Fruit fly (Drosophila melanogaster) whole organism, embryonic: ENCODE results near the gene CG4332.

Experiments used
- B-H2 ChIP-seq: fragments of 200-800 bp; sonication (Bioruptor generic); optimal IDR thresholded peaks from 2 replicates; lab custom pipeline; 2018; ENCODE audit warnings: missing biosample characterization, mild to moderate bottlenecking, missing genetic modification characterization
- Bdp1 ChIP-seq: fragments of 200-800 bp; sonication (Bioruptor generic); optimal IDR thresholded peaks from 3 replicates; lab custom pipeline; 2016; ENCODE audit warnings: missing biosample characterization, missing genetic modification characterization
- CG10209 ChIP-seq: fragments of 200-800 bp; sonication (Bioruptor generic); optimal IDR thresholded peaks from 3 replicates; lab custom pipeline; 2017; ENCODE audit warnings: missing biosample characterization, mild to moderate bottlenecking, missing genetic modification characterization, missing genetic modification reagents
- CG11695 ChIP-seq: fragments of 200-800 bp; sonication (Bioruptor generic); IDR thresholded peaks from 3 replicates; pipeline ENCODE4 v1.3.6; 2022; ENCODE audit warnings: missing biosample characterization, missing genetic modification characterization
- CG14667 ChIP-seq: fragments of 200-800 bp; sonication (Bioruptor generic); IDR thresholded peaks from 2 replicates; pipeline ENCODE4 v1.3.6; 2022; ENCODE audit warnings: missing biosample characterization, missing genetic modification characterization
- CG14710 ChIP-seq: fragments of 200-800 bp; sonication (Bioruptor generic); optimal IDR thresholded peaks from 3 replicates; lab custom pipeline; 2019; ENCODE audit warnings: missing biosample characterization, mild to moderate bottlenecking, missing genetic modification characterization, moderate library complexity
- CG15269 ChIP-seq: fragments of 200-800 bp; sonication (Bioruptor generic); optimal IDR thresholded peaks from 2 replicates; lab custom pipeline; 2018; ENCODE audit warnings: missing biosample characterization, mild to moderate bottlenecking, missing genetic modification characterization, moderate library complexity
- CG17361 ChIP-seq: fragments of 200-800 bp; sonication (Bioruptor generic); IDR thresholded peaks from 3 replicates; pipeline ENCODE4 v1.3.6; 2022; ENCODE audit warnings: missing biosample characterization, missing genetic modification characterization
- CG17568 ChIP-seq: fragments of 200-800 bp; sonication (Bioruptor generic); optimal IDR thresholded peaks from 2 replicates; lab custom pipeline; 2018; ENCODE audit warnings: missing biosample characterization, mild to moderate bottlenecking, missing genetic modification characterization, moderate library complexity
- CG17612 ChIP-seq: fragments of 200-800 bp; sonication (Bioruptor generic); IDR thresholded peaks from 2 replicates; pipeline ENCODE4 v1.3.6; 2022; ENCODE audit warnings: missing biosample characterization, missing genetic modification characterization
- CG17912 ChIP-seq: fragments of 200-800 bp; sonication (Bioruptor generic); optimal IDR thresholded peaks from 2 replicates; lab custom pipeline; 2018; ENCODE audit warnings: missing biosample characterization, mild to moderate bottlenecking, missing genetic modification characterization
- CG2129 ChIP-seq: fragments of 200-800 bp; sonication (Bioruptor generic); IDR thresholded peaks from 2 replicates; pipeline ENCODE4 v1.3.6; 2022; ENCODE audit warnings: missing biosample characterization, missing genetic modification characterization; ENCODE audit not compliant: partially characterized antibody
- CG2712 ChIP-seq: fragments of 200-800 bp; optimal IDR thresholded peaks from 3 replicates; lab custom pipeline; 2019; ENCODE audit warnings: missing biosample characterization, mild to moderate bottlenecking, missing genetic modification characterization, moderate library complexity
- CG31388 ChIP-seq: fragments of 200-800 bp; sonication (Bioruptor generic); optimal IDR thresholded peaks from 2 replicates; lab custom pipeline; 2016; ENCODE audit warnings: missing biosample characterization, missing genetic modification characterization
- CG4404 ChIP-seq: fragments of 200-800 bp; sonication (Bioruptor generic); IDR thresholded peaks from 2 replicates; pipeline ENCODE4 v1.3.6; 2022; ENCODE audit warnings: missing biosample characterization, missing genetic modification characterization
- CG5245 ChIP-seq: fragments of 200-800 bp; sonication (Bioruptor generic); optimal IDR thresholded peaks from 3 replicates; lab custom pipeline; 2016; ENCODE audit warnings: missing biosample characterization, missing genetic modification characterization
- CG7357 ChIP-seq: fragments of 200-800 bp; sonication (Bioruptor generic); IDR thresholded peaks from 3 replicates; pipeline ENCODE4 v1.3.6; 2022; ENCODE audit warnings: missing biosample characterization, missing genetic modification characterization
- CG8388 ChIP-seq: fragments of 200-800 bp; sonication (Bioruptor generic); optimal IDR thresholded peaks from 2 replicates; lab custom pipeline; 2019; ENCODE audit warnings: missing biosample characterization, mild to moderate bottlenecking, missing genetic modification characterization, moderate library complexity
- CG9876 ChIP-seq: fragments of 200-800 bp; sonication (Bioruptor generic); optimal IDR thresholded peaks from 2 replicates; lab custom pipeline; 2016; ENCODE audit warnings: missing biosample characterization, missing genetic modification characterization
- D ChIP-seq, 2 experiments: fragments of 200-800 bp in 1 of 2; fragments of >200 bp in 1 of 2; sonication (Bioruptor generic) in 1 of 2; optimal IDR thresholded peaks; 2 replicates in 1 of 2; 3 replicates in 1 of 2; lab custom pipeline; 2017; ENCODE audit warnings: mild to moderate bottlenecking in 1 of 2, missing biosample characterization in 1 of 2, missing genetic modification characterization in 1 of 2, missing genetic modification reagents in 1 of 2
- Dfd ChIP-seq, 2 experiments: fragments of >200 bp; optimal IDR thresholded peaks; 2 replicates each; lab custom pipeline; 2017; ENCODE audit warnings: missing biosample characterization in 2 of 2, missing genetic modification characterization in 2 of 2
- ERR ChIP-seq: fragments of 200-800 bp; sonication (Bioruptor generic); optimal IDR thresholded peaks from 2 replicates; lab custom pipeline; 2016; ENCODE audit warnings: missing biosample characterization, missing genetic modification characterization
- Ets65A ChIP-seq: fragments of 200-800 bp; sonication (Bioruptor generic); peaks from one replicate; lab custom pipeline; 2016; ENCODE audit warnings: missing biosample characterization, missing genetic modification characterization
- HLH4C ChIP-seq: fragments of 200-800 bp; sonication (Bioruptor generic); IDR thresholded peaks from 3 replicates; pipeline ENCODE4 v1.3.6; 2022; ENCODE audit warnings: missing biosample characterization, missing genetic modification characterization; ENCODE audit not compliant: partially characterized antibody
- Lhr ChIP-seq: fragments of 200-800 bp; sonication (Bioruptor generic); optimal IDR thresholded peaks from 3 replicates; lab custom pipeline; 2017; ENCODE audit warnings: mild to moderate bottlenecking, missing biosample characterization, missing genetic modification reagents, missing genetic modification characterization
- Myb ChIP-seq: fragments of 200-800 bp; sonication (Bioruptor generic); optimal IDR thresholded peaks from 2 replicates; lab custom pipeline; 2016; ENCODE audit warnings: missing biosample characterization, missing genetic modification characterization
- NC2α ChIP-seq: fragments of 200-800 bp; sonication (Bioruptor generic); optimal IDR thresholded peaks from 2 replicates; lab custom pipeline; 2016; ENCODE audit warnings: missing biosample characterization, missing genetic modification characterization
- Oli ChIP-seq: fragments of 200-800 bp; sonication (Bioruptor generic); optimal IDR thresholded peaks from 2 replicates; lab custom pipeline; 2018; ENCODE audit warnings: missing biosample characterization, mild to moderate bottlenecking, missing genetic modification characterization, moderate library complexity
- Taf1 ChIP-seq: fragments of 200-800 bp; sonication (Bioruptor generic); IDR thresholded peaks from 2 replicates; pipeline ENCODE4 v1.3.6; 2022; ENCODE audit warnings: missing biosample characterization, missing genetic modification characterization
- chm ChIP-seq: fragments of 200-800 bp; sonication (Bioruptor generic); IDR thresholded peaks from 2 replicates; pipeline ENCODE4 v1.3.6; 2022; ENCODE audit warnings: missing biosample characterization, missing genetic modification characterization
- crc ChIP-seq: fragments of 200-800 bp; sonication (Bioruptor generic); optimal IDR thresholded peaks from 2 replicates; lab custom pipeline; 2016; ENCODE audit warnings: missing biosample characterization, missing genetic modification characterization
- cwo ChIP-seq: fragments of 200-800 bp; sonication (Bioruptor generic); optimal IDR thresholded peaks from 3 replicates; lab custom pipeline; 2017; ENCODE audit warnings: missing biosample characterization, missing genetic modification characterization, mild to moderate bottlenecking, moderate library complexity, missing genetic modification reagents
- dimm ChIP-seq: fragments of 200-800 bp; sonication (Bioruptor generic); IDR thresholded peaks from 2 replicates; pipeline ENCODE4 v1.3.6; 2022; ENCODE audit warnings: missing biosample characterization, missing genetic modification characterization
- dpn ChIP-seq, 2 experiments: fragments of 200-800 bp; sonication (Bioruptor generic); optimal IDR thresholded peaks; 3 replicates each; lab custom pipeline; 2016; ENCODE audit warnings: missing biosample characterization in 2 of 2, missing genetic modification characterization in 2 of 2
- dysf ChIP-seq: fragments of 200-800 bp; sonication (Bioruptor generic); IDR thresholded peaks from 3 replicates; pipeline ENCODE4 v1.3.6; 2022; ENCODE audit warnings: missing biosample characterization, missing genetic modification characterization
- exex ChIP-seq: fragments of 200-800 bp; sonication (Bioruptor generic); optimal IDR thresholded peaks from 4 replicates; lab custom pipeline; 2018; ENCODE audit warnings: missing biosample characterization, mild to moderate bottlenecking, missing genetic modification characterization, moderate library complexity
- gfzf ChIP-seq: fragments of 200-800 bp; sonication (Bioruptor generic); optimal IDR thresholded peaks from 2 replicates; lab custom pipeline; 2016; ENCODE audit warnings: missing biosample characterization, mild to moderate bottlenecking, missing genetic modification characterization, moderate library complexity
- grau ChIP-seq: fragments of 200-800 bp; optimal IDR thresholded peaks from 3 replicates; lab custom pipeline; 2019; ENCODE audit warnings: missing biosample characterization, mild to moderate bottlenecking, missing genetic modification characterization, moderate library complexity
- hbn ChIP-seq: fragments of 200-800 bp; sonication (Bioruptor generic); IDR thresholded peaks from 2 replicates; pipeline ENCODE4 v1.3.6; 2022; ENCODE audit warnings: missing biosample characterization, missing genetic modification characterization; ENCODE audit not compliant: partially characterized antibody
- inv ChIP-seq: fragments of 200-800 bp; sonication (Bioruptor generic); IDR thresholded peaks from 2 replicates; pipeline ENCODE4 v1.3.6; 2022; ENCODE audit warnings: missing biosample characterization, missing genetic modification characterization; ENCODE audit not compliant: partially characterized antibody
- kah ChIP-seq: fragments of 200-800 bp; sonication (Bioruptor generic); optimal IDR thresholded peaks from 2 replicates; lab custom pipeline; 2018; ENCODE audit warnings: missing biosample characterization, mild to moderate bottlenecking, missing genetic modification characterization
- kay ChIP-seq: fragments of 200-800 bp; sonication (Bioruptor generic); optimal IDR thresholded peaks from 2 replicates; lab custom pipeline; 2016; ENCODE audit warnings: missing biosample characterization, missing genetic modification characterization
- nau ChIP-seq: fragments of 200-800 bp; sonication (Bioruptor generic); optimal IDR thresholded peaks from 3 replicates; lab custom pipeline; 2017; ENCODE audit warnings: missing biosample characterization, mild to moderate bottlenecking, missing genetic modification characterization, missing genetic modification reagents
- oc ChIP-seq: fragments of 200-800 bp; sonication (Bioruptor generic); optimal IDR thresholded peaks from 2 replicates; lab custom pipeline; 2018; ENCODE audit warnings: missing biosample characterization, mild to moderate bottlenecking, missing genetic modification characterization, moderate library complexity
- odd ChIP-seq: fragments of 200-800 bp; sonication (Bioruptor generic); optimal IDR thresholded peaks from 2 replicates; lab custom pipeline; 2017; ENCODE audit warnings: missing biosample characterization, mild to moderate bottlenecking, missing genetic modification characterization
- peb ChIP-seq: fragments of 200-800 bp; sonication (Bioruptor generic); IDR thresholded peaks from 2 replicates; pipeline ENCODE4 v1.3.6; 2022; ENCODE audit warnings: missing biosample characterization, missing genetic modification characterization
- sc ChIP-seq, 3 experiments: fragments of >200 bp in 2 of 3; fragments of 200-800 bp in 1 of 3; sonication (Bioruptor generic) in 1 of 3; optimal IDR thresholded peaks; 2 replicates in 2 of 3; 3 replicates in 1 of 3; lab custom pipeline; 2017; ENCODE audit warnings: mild to moderate bottlenecking in 1 of 3, missing biosample characterization in 1 of 3, missing genetic modification characterization in 1 of 3, missing genetic modification reagents in 1 of 3
- seq ChIP-seq: fragments of 200-800 bp; sonication (Bioruptor generic); IDR thresholded peaks from 2 replicates; pipeline ENCODE4 v1.3.6; 2022; ENCODE audit warnings: missing biosample characterization, missing genetic modification characterization
- sob ChIP-seq: fragments of 200-800 bp; sonication (Bioruptor generic); IDR thresholded peaks from 2 replicates; pipeline ENCODE4 v1.3.6; 2022; ENCODE audit warnings: missing biosample characterization, missing genetic modification characterization
- twi ChIP-seq: fragments of 200-800 bp; optimal IDR thresholded peaks from 2 replicates; lab custom pipeline; 2019; ENCODE audit warnings: missing biosample characterization, mild to moderate bottlenecking, missing genetic modification characterization, moderate library complexity

Gene CG4332

dm6 chrX:13143100-13143499, 11.7 kb upstream of the CG4332 start (continued):
- TF ChIP-seq Taf1 (GFP tag; lab: Robert Waterston, UW) (no peak), dimm (GFP tag; lab: Robert Waterston, UW) (no peak), crc (GFP tag; lab: Kevin White, UChicago) (no peak), Dfd (GFP tag; optimal IDR thresholded peaks at IDR 0.05; lab: Kevin White, UChicago) (no peak), HLH4C (GFP tag; lab: Robert Waterston, UW) (no peak), kay (GFP tag; lab: Kevin White, UChicago) (no peak), CG9876 (GFP tag; lab: Kevin White, UChicago) (no peak), peb (GFP tag; lab: Robert Waterston, UW) (no peak), hbn (GFP tag; lab: Robert Waterston, UW) (no peak), CG14710 (tag; lab: Kevin White, UChicago) (no peak), CG17568 (GFP tag; lab: Kevin White, UChicago) (no peak), sc (optimal IDR thresholded peaks at IDR 0.05; lab: Kevin White, UChicago) (no peak), sc (GFP tag; optimal IDR thresholded peaks at IDR 0.05; lab: Kevin White, UChicago) (no peak), CG10209 (peak; percentile 36), CG2129 (GFP tag; lab: Robert Waterston, UW) (no peak), D (optimal IDR thresholded peaks at IDR 0.05; lab: Kevin White, UChicago) (no peak), D (GFP tag; optimal IDR thresholded peaks at IDR 0.05; lab: Kevin White, UChicago) (peak; percentile 23), sob (GFP tag; lab: Robert Waterston, UW) (peak; percentile 42; the same call in 1 of the 2 replicates), twi (tag; lab: Kevin White, UChicago) (no peak), CG4404 (peak; percentile 39), B-H2 (GFP tag; lab: Kevin White, UChicago) (no peak), Oli (tag; lab: Kevin White, UChicago) (peak; percentile 59), chm (no peak), CG7357 (GFP tag; lab: Robert Waterston, UW) (no peak), cwo (GFP tag; lab: Kevin White, UChicago) (no peak), CG8388 (GFP tag; lab: Kevin White, UChicago) (peak; percentile 0), dpn (GFP tag; optimal IDR thresholded peaks at IDR 0.05; lab: Kevin White, UChicago) (peak in 1 of 2 experiments; percentile 36), kah (GFP tag; lab: Kevin White, UChicago) (no peak), oc (tag; lab: Kevin White, UChicago) (peak; percentile 37), gfzf (no peak), Ets65A (GFP tag; lab: Kevin White, UChicago) (no peak), inv (no peak), CG17612 (GFP tag; lab: Robert Waterston, UW) (no peak), CG17361 (GFP tag; lab: Robert Waterston, UW) (0 out of 3 replicates have a peak, but pooled peaks have one; percentile 36), odd (GFP tag; lab: Kevin White, UChicago) (no peak), Bdp1 (GFP tag; lab: Kevin White, UChicago) (no peak), CG17912 (GFP tag; lab: Kevin White, UChicago) (no peak), Lhr (GFP tag; lab: Kevin White, UChicago) (no peak), CG2712 (peak; percentile 61), CG11695 (GFP tag; lab: Robert Waterston, UW) (peak; percentile 52; the same call in 1 of the 3 replicates), grau (tag; lab: Kevin White, UChicago) (peak; percentile 35), CG5245 (no peak), nau (GFP tag; lab: Kevin White, UChicago) (peak; percentile 2), dysf (GFP tag; lab: Robert Waterston, UW) (peak; percentile 46; the same call in 2 of the 3 replicates), ERR (GFP tag; lab: Kevin White, UChicago) (no peak), CG15269 (tag; lab: Kevin White, UChicago) (peak; percentile 54), Myb (GFP tag; lab: Kevin White, UChicago) (no peak), exex (no peak), seq (GFP tag; lab: Robert Waterston, UW) (peak; percentile 33; the same call in 1 of the 2 replicates), CG14667 (GFP tag; lab: Robert Waterston, UW) (peak; percentile 40; the same call in 1 of the 2 replicates), CG31388 (no peak), NC2α (GFP tag; lab: Kevin White, UChicago) (no peak)
